Fruit fly (Drosophila melanogaster) whole organism, embryonic: Measurements from ENCODE around the gene CG11263.

Experiments
- ATbp ChIP-seq: fragments of 200-800 bp; sonication (Bioruptor generic); optimal IDR thresholded peaks from 2 replicates; lab custom pipeline; 2017; ENCODE audit warnings: missing biosample characterization, mild to moderate bottlenecking, missing genetic modification characterization, missing genetic modification reagents
- Antp ChIP-seq: fragments of 200-800 bp; sonication (Bioruptor generic); optimal IDR thresholded peaks from 3 replicates; lab custom pipeline; 2016; ENCODE audit warnings: missing biosample characterization, missing genetic modification characterization
- Bgb ChIP-seq: fragments of 200-800 bp; sonication (Bioruptor generic); IDR thresholded peaks from 2 replicates; pipeline ENCODE4 v1.3.6; 2022; ENCODE audit warnings: missing biosample characterization, missing genetic modification characterization; ENCODE audit not compliant: partially characterized antibody
- Blimp-1 ChIP-seq: fragments of 200-800 bp; sonication (Bioruptor generic); optimal IDR thresholded peaks from 3 replicates; lab custom pipeline; 2018; ENCODE audit warnings: missing biosample characterization, missing genetic modification characterization, mild to moderate bottlenecking, moderate library complexity, missing genetic modification reagents
- CG10979 ChIP-seq: fragments of 200-800 bp; sonication (Bioruptor generic); optimal IDR thresholded peaks from 2 replicates; lab custom pipeline; 2018; ENCODE audit warnings: missing biosample characterization, mild to moderate bottlenecking, missing genetic modification characterization, moderate library complexity
- CG11504 ChIP-seq: fragments of 200-800 bp; sonication (Bioruptor generic); optimal IDR thresholded peaks from 3 replicates; lab custom pipeline; 2019; ENCODE audit warnings: missing biosample characterization, mild to moderate bottlenecking, missing genetic modification characterization, moderate library complexity
- CG11695 ChIP-seq: fragments of 200-800 bp; sonication (Bioruptor generic); IDR thresholded peaks from 3 replicates; pipeline ENCODE4 v1.3.6; 2022; ENCODE audit warnings: missing biosample characterization, missing genetic modification characterization
- CG12769 ChIP-seq: fragments of 200-800 bp; sonication (Bioruptor generic); optimal IDR thresholded peaks from 2 replicates; lab custom pipeline; 2019; ENCODE audit warnings: missing biosample characterization, mild to moderate bottlenecking, missing genetic modification characterization, moderate library complexity
- CG14667 ChIP-seq: fragments of 200-800 bp; sonication (Bioruptor generic); IDR thresholded peaks from 2 replicates; pipeline ENCODE4 v1.3.6; 2022; ENCODE audit warnings: missing biosample characterization, missing genetic modification characterization
- CG14860 ChIP-seq: fragments of 200-800 bp; sonication (Bioruptor generic); IDR thresholded peaks from 3 replicates; pipeline ENCODE4 v1.3.6; 2022; ENCODE audit warnings: missing biosample characterization, missing genetic modification characterization; ENCODE audit not compliant: partially characterized antibody
- CG15514 ChIP-seq: fragments of 200-800 bp; sonication (Bioruptor generic); optimal IDR thresholded peaks from 3 replicates; lab custom pipeline; 2017; ENCODE audit warnings: missing biosample characterization, missing genetic modification characterization, mild to moderate bottlenecking, moderate library complexity, missing genetic modification reagents
- CG16813 ChIP-seq: fragments of 200-800 bp; sonication (Bioruptor generic); IDR thresholded peaks from 3 replicates; pipeline ENCODE4 v1.3.6; 2022; ENCODE audit warnings: missing biosample characterization, missing genetic modification characterization; ENCODE audit not compliant: partially characterized antibody
- CG18764 ChIP-seq: fragments of 200-800 bp; sonication (Bioruptor generic); optimal IDR thresholded peaks from 3 replicates; lab custom pipeline; 2016; ENCODE audit warnings: missing biosample characterization, missing genetic modification characterization
- CG2678 ChIP-seq: fragments of 200-800 bp; sonication (Bioruptor generic); optimal IDR thresholded peaks from 3 replicates; lab custom pipeline; 2019; ENCODE audit warnings: missing biosample characterization, mild to moderate bottlenecking, missing genetic modification characterization, moderate library complexity
- CG31224 ChIP-seq: fragments of 200-800 bp; sonication (Bioruptor generic); IDR thresholded peaks from 2 replicates; pipeline ENCODE4 v1.3.6; 2022; ENCODE audit warnings: missing biosample characterization, missing genetic modification characterization
- CG4282 ChIP-seq: fragments of 200-800 bp; sonication (Bioruptor generic); optimal IDR thresholded peaks from 2 replicates; lab custom pipeline; 2016; ENCODE audit warnings: missing biosample characterization, missing genetic modification characterization
- CG4360 ChIP-seq: fragments of 200-800 bp; sonication (Bioruptor generic); IDR thresholded peaks from 2 replicates; pipeline ENCODE4 v1.3.6; 2022; ENCODE audit warnings: missing biosample characterization, missing genetic modification characterization
- CG6765 ChIP-seq: fragments of 200-800 bp; sonication (Bioruptor generic); optimal IDR thresholded peaks from 3 replicates; lab custom pipeline; 2017; ENCODE audit warnings: missing biosample characterization, mild to moderate bottlenecking, missing genetic modification characterization
- CG6791 ChIP-seq: fragments of 200-800 bp; sonication (Bioruptor generic); IDR thresholded peaks from 3 replicates; pipeline ENCODE4 v1.3.6; 2022; ENCODE audit warnings: missing biosample characterization, missing genetic modification characterization; ENCODE audit not compliant: partially characterized antibody
- CG8089 ChIP-seq: fragments of 200-800 bp; sonication (Bioruptor generic); optimal IDR thresholded peaks from 3 replicates; lab custom pipeline; 2016; ENCODE audit warnings: missing biosample characterization, missing genetic modification characterization
- CG8281 ChIP-seq: fragments of 200-800 bp; sonication (Bioruptor generic); optimal IDR thresholded peaks from 2 replicates; lab custom pipeline; 2018; ENCODE audit warnings: missing biosample characterization, mild to moderate bottlenecking, missing genetic modification characterization, moderate library complexity
- CG8944 ChIP-seq: fragments of 200-800 bp; sonication (Bioruptor generic); optimal IDR thresholded peaks from 3 replicates; lab custom pipeline; 2016; ENCODE audit warnings: missing biosample characterization, missing genetic modification characterization
- Camta ChIP-seq: fragments of 200-800 bp; sonication (Bioruptor generic); optimal IDR thresholded peaks from 2 replicates; lab custom pipeline; 2016; ENCODE audit warnings: missing biosample characterization, missing genetic modification characterization
- Dip2 ChIP-seq: fragments of 200-800 bp; sonication (Bioruptor generic); IDR thresholded peaks from 2 replicates; pipeline ENCODE4 v1.3.6; 2022; ENCODE audit warnings: missing biosample characterization, missing genetic modification characterization
- HLH54F ChIP-seq: fragments of 200-800 bp; sonication (Bioruptor generic); optimal IDR thresholded peaks from 3 replicates; lab custom pipeline; 2016; ENCODE audit warnings: missing biosample characterization, missing genetic modification characterization
- HmgD ChIP-seq: fragments of 200-800 bp; sonication (Bioruptor generic); optimal IDR thresholded peaks from 3 replicates; lab custom pipeline; 2016; ENCODE audit warnings: missing biosample characterization, missing genetic modification characterization
- Hr51 ChIP-seq, 2 experiments: fragments of 200-800 bp; sonication (Bioruptor generic); optimal IDR thresholded peaks; 2 replicates in 1 of 2; 3 replicates in 1 of 2; lab custom pipeline; 2016 to 2018; ENCODE audit warnings: missing biosample characterization in 2 of 2, missing genetic modification characterization in 2 of 2, mild to moderate bottlenecking in 1 of 2, moderate library complexity in 1 of 2
- Mad ChIP-seq: fragments of 200-800 bp; sonication (Bioruptor generic); optimal IDR thresholded peaks from 2 replicates; lab custom pipeline; 2016; ENCODE audit warnings: missing biosample characterization, missing genetic modification characterization
- Med ChIP-seq: fragments of 200-800 bp; sonication (Bioruptor generic); peaks from one replicate; lab custom pipeline; 2016; ENCODE audit warnings: missing biosample characterization, missing genetic modification characterization, mild to moderate bottlenecking, inconsistent platforms, moderate library complexity
- Mrtf ChIP-seq: fragments of 200-800 bp; sonication (Bioruptor generic); IDR thresholded peaks from 3 replicates; pipeline ENCODE4 v1.3.6; 2022; ENCODE audit warnings: missing biosample characterization, missing genetic modification characterization
- Pdp1 ChIP-seq, 2 experiments: fragments of 200-800 bp; sonication (Bioruptor generic); optimal IDR thresholded peaks; 3 replicates each; lab custom pipeline; 2016; ENCODE audit warnings: missing biosample characterization in 2 of 2, missing genetic modification characterization in 2 of 2, mild to moderate bottlenecking in 1 of 2, moderate library complexity in 1 of 2
- Six4 ChIP-seq: fragments of 200-800 bp; sonication (Bioruptor generic); optimal IDR thresholded peaks from 2 replicates; lab custom pipeline; 2016; ENCODE audit warnings: missing biosample characterization, missing genetic modification characterization
- Xrp1 ChIP-seq: fragments of 200-800 bp; sonication (Bioruptor generic); IDR thresholded peaks from 2 replicates; pipeline ENCODE4 v1.3.6; 2022; ENCODE audit warnings: missing biosample characterization, missing genetic modification characterization
- abd-A ChIP-seq: fragments of 200-800 bp; sonication (Bioruptor generic); optimal IDR thresholded peaks from 3 replicates; lab custom pipeline; 2019; ENCODE audit warnings: missing biosample characterization, mild to moderate bottlenecking, missing genetic modification characterization, moderate library complexity
- ap ChIP-seq: fragments of 200-800 bp; sonication (Bioruptor generic); IDR thresholded peaks from 2 replicates; pipeline ENCODE4 v1.3.6; 2022; ENCODE audit warnings: missing biosample characterization, missing genetic modification characterization
- bowl ChIP-seq: fragments of 200-800 bp; sonication (Bioruptor generic); IDR thresholded peaks from 2 replicates; pipeline ENCODE4 v1.3.6; 2022; ENCODE audit warnings: missing biosample characterization, missing genetic modification characterization
- dm ChIP-seq: fragments of 200-800 bp; sonication (Bioruptor generic); optimal IDR thresholded peaks from 3 replicates; lab custom pipeline; 2016; ENCODE audit warnings: missing biosample characterization, missing genetic modification characterization
- ind ChIP-seq: fragments of 200-800 bp; sonication (Bioruptor generic); optimal IDR thresholded peaks from 3 replicates; lab custom pipeline; 2016; ENCODE audit warnings: missing biosample characterization, missing genetic modification characterization
- insv ChIP-seq, 2 experiments: fragments of 200-800 bp; sonication (Bioruptor generic); optimal IDR thresholded peaks; 3 replicates each; lab custom pipeline; 2016 to 2018; ENCODE audit warnings: missing biosample characterization in 2 of 2, missing genetic modification characterization in 2 of 2
- ken ChIP-seq: fragments of 200-800 bp; sonication (Bioruptor generic); IDR thresholded peaks from 3 replicates; pipeline ENCODE4 v1.3.6; 2022; ENCODE audit warnings: missing biosample characterization, missing genetic modification characterization
- knrl ChIP-seq: fragments of 200-800 bp; sonication (Bioruptor generic); IDR thresholded peaks from 3 replicates; pipeline ENCODE4 v1.3.6; 2022; ENCODE audit warnings: missing biosample characterization, missing genetic modification characterization; ENCODE audit not compliant: partially characterized antibody
- lola ChIP-seq, 3 experiments: fragments of >200 bp in 2 of 3; fragments of 200-800 bp in 1 of 3; sonication (Bioruptor generic) in 1 of 3; optimal IDR thresholded peaks; 2 replicates each; lab custom pipeline; 2017 to 2019; ENCODE audit warnings: missing biosample characterization in 3 of 3, missing genetic modification characterization in 3 of 3, mild to moderate bottlenecking in 1 of 3, moderate library complexity in 1 of 3
- mam ChIP-seq: fragments of 200-800 bp; sonication (Bioruptor generic); optimal IDR thresholded peaks from 3 replicates; lab custom pipeline; 2016; ENCODE audit warnings: missing biosample characterization, missing genetic modification characterization
- pros ChIP-seq: fragments of 200-800 bp; sonication (Bioruptor generic); optimal IDR thresholded peaks from 3 replicates; lab custom pipeline; 2019; ENCODE audit warnings: missing biosample characterization, mild to moderate bottlenecking, missing genetic modification characterization, moderate library complexity
- sc ChIP-seq, 3 experiments: fragments of >200 bp in 2 of 3; fragments of 200-800 bp in 1 of 3; sonication (Bioruptor generic) in 1 of 3; optimal IDR thresholded peaks; 2 replicates in 2 of 3; 3 replicates in 1 of 3; lab custom pipeline; 2017; ENCODE audit warnings: mild to moderate bottlenecking in 1 of 3, missing biosample characterization in 1 of 3, missing genetic modification characterization in 1 of 3, missing genetic modification reagents in 1 of 3
- sens ChIP-seq: fragments of 200-800 bp; sonication (Bioruptor generic); peaks from one replicate; lab custom pipeline; 2016; ENCODE audit warnings: missing biosample characterization, missing genetic modification characterization
- tup ChIP-seq: fragments of 200-800 bp; sonication (Bioruptor generic); optimal IDR thresholded peaks from 2 replicates; lab custom pipeline; 2016; ENCODE audit warnings: missing biosample characterization, mild to moderate bottlenecking, missing genetic modification characterization, moderate library complexity
- yki ChIP-seq: fragments of >200 bp; optimal IDR thresholded peaks from 3 replicates; lab custom pipeline; 2018

CG11263 gene

dm6 chr3L:13032085-13032914 lies 25.7 kb downstream of the CG11263 start (continued):
- TF ChIP-seq dm (GFP tag; lab: Kevin White, UChicago), result peak; percentile 13
- peak; percentile 39 for TF ChIP-seq CG11504
- TF ChIP-seq ATbp (GFP tag; lab: Kevin White, UChicago), result peak; percentile 32
- TF ChIP-seq pros (GFP tag; lab: Kevin White, UChicago), result peak; percentile 15
- TF ChIP-seq Med (GFP tag; lab: Kevin White, UChicago), result peak; percentile 57
- TF ChIP-seq CG2678 (tag; lab: Kevin White, UChicago), result peak; percentile 42
- TF ChIP-seq CG8089, result no peak
- TF ChIP-seq mam (GFP tag; lab: Kevin White, UChicago), result no peak
- TF ChIP-seq abd-A, result peak; percentile 80
- TF ChIP-seq knrl, result peak; percentile 29; the same call in 1 of the 3 replicates

DNA sequence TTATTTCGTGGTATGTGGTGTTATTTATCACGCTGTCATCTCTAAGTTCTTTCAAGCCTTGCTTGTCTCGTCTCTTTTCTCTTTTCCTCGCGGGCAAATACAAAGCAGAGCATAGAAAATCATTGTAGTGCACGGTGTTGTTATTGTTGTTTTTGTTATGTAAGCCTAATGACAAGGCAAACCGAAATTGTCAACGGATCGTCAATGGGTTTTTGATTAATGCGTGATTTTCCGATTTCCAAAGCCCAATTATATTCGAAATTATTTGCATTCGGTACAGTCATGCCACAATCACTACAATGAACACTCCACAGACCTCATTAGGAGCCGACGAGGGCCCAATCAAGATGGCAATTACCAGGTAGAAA lies 26.3 kb downstream of the CG11263 start:
- TF ChIP-seq CG4360 (GFP tag; lab: Robert Waterston, UW) (peak; percentile 58), CG12769 (tag; lab: Kevin White, UChicago) (no peak), Pdp1 (GFP tag; optimal IDR thresholded peaks at IDR 0.05; lab: Kevin White, UChicago) (peak in 1 of 2 experiments; percentile 62), yki (lab: Kevin White, UChicago) (no peak), CG14667 (no peak), CG4282 (GFP tag; lab: Kevin White, UChicago) (no peak), HLH54F (no peak), ap (no peak), CG11695 (GFP tag; lab: Robert Waterston, UW) (no peak), insv (GFP tag; optimal IDR thresholded peaks at IDR 0.05; lab: Kevin White, UChicago) (no peak), Dip2 (GFP tag; lab: Robert Waterston, UW) (no peak), Bgb (no peak), Mrtf (GFP tag; lab: Robert Waterston, UW) (no peak), CG31224 (no peak), tup (GFP tag; lab: Kevin White, UChicago) (no peak), CG10979 (tag; lab: Kevin White, UChicago) (no peak), Six4 (no peak), CG6765 (GFP tag; lab: Kevin White, UChicago) (no peak), sc (optimal IDR thresholded peaks at IDR 0.05; lab: Kevin White, UChicago) (no peak), sc (GFP tag; optimal IDR thresholded peaks at IDR 0.05; lab: Kevin White, UChicago) (no peak), CG15514 (GFP tag; lab: Kevin White, UChicago) (no peak), Camta (no peak), CG16813 (no peak), Mad (GFP tag; lab: Kevin White, UChicago) (no peak), ind (no peak), Hr51 (GFP tag; optimal IDR thresholded peaks at IDR 0.05; lab: Kevin White, UChicago) (no peak), lola (GFP tag; optimal IDR thresholded peaks at IDR 0.05; lab: Kevin White, UChicago) (peak in 1 of 3 experiments; percentile 49)

dm6 chr3L:13033361-13033760 lies 26.7 kb downstream of the CG11263 start:
- TF ChIP-seq bowl (no peak), CG8944 (GFP tag; lab: Kevin White, UChicago) (no peak), sens (GFP tag; lab: Kevin White, UChicago) (peak; percentile 73), Antp (GFP tag; lab: Kevin White, UChicago) (no peak), ken (GFP tag; lab: Robert Waterston, UW) (0 out of 3 replicates have a peak, but pooled peaks have one; percentile 8), CG14860 (0 out of 3 replicates have a peak, but pooled peaks have one; percentile 43), Six4 (no peak), Xrp1 (peak; percentile 22; the same call in 1 of the 2 replicates), CG8281 (tag; lab: Kevin White, UChicago) (no peak), HmgD (GFP tag; lab: Kevin White, UChicago) (no peak), Blimp-1 (GFP tag; lab: Kevin White, UChicago) (peak; percentile 89), CG18764 (GFP tag; lab: Kevin White, UChicago) (peak; percentile 66), CG6791 (GFP tag; lab: Robert Waterston, UW) (0 out of 3 replicates have a peak, but pooled peaks have one; percentile 24)
